Fruit fly (Drosophila melanogaster): ENCODE data around the gene Gcna.
A peak's percentile ranks its signal among the peaks of the same experiment; 100 is the strongest.

The Gcna gene

dm6 chrX:1865673-1866072 is at the start of gene Gcna, which contains the start of gene MED18:
Gcna (minus strand) TSS chrX:1865835.
MED18 (plus strand) TSS chrX:1865909.
- TF ChIP-seq Eip75B (GFP tag; optimal IDR thresholded peaks at IDR 0.05) (no peak), Smox (GFP tag; optimal IDR thresholded peaks at IDR 0.05) (no peak), CG6854 (GFP tag; optimal IDR thresholded peaks at IDR 0.05) (no peak), acj6 (GFP tag; optimal IDR thresholded peaks at IDR 0.05) (no peak), CG16779 (tag; optimal IDR thresholded peaks at IDR 0.05) (no peak), Ets21C (GFP tag; optimal IDR thresholded peaks at IDR 0.05) (no peak), fd59A (GFP tag; optimal IDR thresholded peaks at IDR 0.05) (no peak), CG8319 (GFP tag; optimal IDR thresholded peaks at IDR 0.05) (no peak), Hr4 (GFP tag; optimal IDR thresholded peaks at IDR 0.05) (no peak), Sox102F (GFP tag; optimal IDR thresholded peaks at IDR 0.05) (no peak), fkh (GFP tag; optimal IDR thresholded peaks at IDR 0.05) (no peak), cyc (GFP tag; optimal IDR thresholded peaks at IDR 0.05) (no peak), Blimp-1 (GFP tag; optimal IDR thresholded peaks at IDR 0.05) (no peak), achi (GFP tag; optimal IDR thresholded peaks at IDR 0.05) (no peak), CG9139 (GFP tag; optimal IDR thresholded peaks at IDR 0.05) (no peak), pdm3 (GFP tag; optimal IDR thresholded peaks at IDR 0.05) (no peak), CG6792 (GFP tag; optimal IDR thresholded peaks at IDR 0.05) (no peak), CG32006 (GFP tag; optimal IDR thresholded peaks at IDR 0.05) (no peak), CG34406 (GFP tag; optimal IDR thresholded peaks at IDR 0.05) (no peak), salr (GFP tag; optimal IDR thresholded peaks at IDR 0.05) (no peak)

dm6 chrX:1909533-1909932 is 43.9 kb upstream of the Gcna start:
- TF ChIP-seq CG8319 (GFP tag; optimal IDR thresholded peaks at IDR 0.05): no peak
- peak; percentile 79 for TF ChIP-seq svp (GFP tag)

dm6 chrX:1908757-1909156 is 43.1 kb upstream of the Gcna start, which contains the start of the genes Edem1 and Rbcn-3B:
Edem1 (minus strand) TSS chrX:1908827.
Rbcn-3B (plus strand) TSS chrX:1908920.
- TF ChIP-seq CG11294 (GFP tag; IDR thresholded peaks at IDR 0.05): no peak
- TF ChIP-seq CG6163 (GFP tag; IDR thresholded peaks at IDR 0.05): peak; percentile 45; the same call in 1 of the 3 replicates
- TF ChIP-seq acj6 (GFP tag; optimal IDR thresholded peaks at IDR 0.05): no peak
- no peak for TF ChIP-seq vri (GFP tag; optimal IDR thresholded peaks at IDR 0.05)
- no peak for TF ChIP-seq CG11762 (GFP tag; optimal IDR thresholded peaks at IDR 0.05; ENCODE audit: insufficient read depth)
- no peak for TF ChIP-seq CG4318 (GFP tag; optimal IDR thresholded peaks at IDR 0.05)
- TF ChIP-seq Eip93F (GFP tag; optimal IDR thresholded peaks at IDR 0.05): no peak
- no peak for TF ChIP-seq CG3919 (GFP tag; optimal IDR thresholded peaks at IDR 0.05)
- TF ChIP-seq svp (GFP tag): peak; percentile 67
- TF ChIP-seq CG32006 (GFP tag; optimal IDR thresholded peaks at IDR 0.05): no peak
- TF ChIP-seq spab (GFP tag; optimal IDR thresholded peaks at IDR 0.05): no peak
- TF ChIP-seq CG8119 (GFP tag; IDR thresholded peaks at IDR 0.05): peak; percentile 76
- TF ChIP-seq pdm3 (GFP tag; optimal IDR thresholded peaks at IDR 0.05): no peak
- TF ChIP-seq Met (GFP tag; optimal IDR thresholded peaks at IDR 0.05): no peak
- peak; percentile 29 for TF ChIP-seq Sox14 (GFP tag; optimal IDR thresholded peaks at IDR 0.05)
- TF ChIP-seq Ets96B (tag; optimal IDR thresholded peaks at IDR 0.05): peak; percentile 47
- TF ChIP-seq Ets21C (GFP tag; optimal IDR thresholded peaks at IDR 0.05): no peak
- TF ChIP-seq CG9139 (GFP tag; optimal IDR thresholded peaks at IDR 0.05): peak; percentile 40
- no peak for TF ChIP-seq CG7368 (GFP tag; optimal IDR thresholded peaks at IDR 0.05)
- peak; percentile 68 for TF ChIP-seq eg (GFP tag; IDR thresholded peaks at IDR 0.05)
- no peak for TF ChIP-seq Eip78C (GFP tag)
- no peak for TF ChIP-seq salr (GFP tag; optimal IDR thresholded peaks at IDR 0.05)
- peak; percentile 69 for TF ChIP-seq CG16779 (tag; optimal IDR thresholded peaks at IDR 0.05)
- TF ChIP-seq Lpt (GFP tag; optimal IDR thresholded peaks at IDR 0.05): peak; percentile 45
- peak; percentile 27 for TF ChIP-seq CG6854 (GFP tag; optimal IDR thresholded peaks at IDR 0.05)
- no peak for TF ChIP-seq achi (GFP tag; optimal IDR thresholded peaks at IDR 0.05)
- TF ChIP-seq CG34406 (GFP tag; optimal IDR thresholded peaks at IDR 0.05): no peak
- peak; percentile 64 for TF ChIP-seq CG1621 (tag; optimal IDR thresholded peaks at IDR 0.05)
- no peak for TF ChIP-seq ss (GFP tag; optimal IDR thresholded peaks at IDR 0.05)
- TF ChIP-seq CG15336 (GFP tag; IDR thresholded peaks at IDR 0.05): peak; percentile 58; the same call in 1 of the 2 replicates
- no peak for TF ChIP-seq Gug (GFP tag; IDR thresholded peaks at IDR 0.05)
- no peak for TF ChIP-seq Sox102F (GFP tag; optimal IDR thresholded peaks at IDR 0.05)
- no peak for TF ChIP-seq fkh (GFP tag; optimal IDR thresholded peaks at IDR 0.05)
- no peak for TF ChIP-seq CG10631 (GFP tag; optimal IDR thresholded peaks at IDR 0.05)
- TF ChIP-seq CG6792 (GFP tag; optimal IDR thresholded peaks at IDR 0.05): no peak
- TF ChIP-seq Blimp-1 (GFP tag; optimal IDR thresholded peaks at IDR 0.05): no peak
- no peak for TF ChIP-seq OdsH (GFP tag; optimal IDR thresholded peaks at IDR 0.05)
- TF ChIP-seq Eip75B (GFP tag; optimal IDR thresholded peaks at IDR 0.05): no peak
- TF ChIP-seq Hr39 (GFP tag; optimal IDR thresholded peaks at IDR 0.05): no peak
- TF ChIP-seq CG31627 (GFP tag; optimal IDR thresholded peaks at IDR 0.05): no peak
- no peak for TF ChIP-seq CG11902 (GFP tag; optimal IDR thresholded peaks at IDR 0.05)

Measured in whole organism, prepupa.